Worm (Caenorhabditis elegans): ENCODE measurements around the gene hsp-17.

- no peak for TF ChIP-seq tab-1 (GFP tag; IDR thresholded peaks at IDR 0.05)
- no peak for TF ChIP-seq flt-1 (GFP tag; IDR thresholded peaks at IDR 0.05)
- no peak for TF ChIP-seq ztf-23 (GFP tag; IDR thresholded peaks at IDR 0.05)
- TF ChIP-seq med-1 (GFP tag; optimal IDR thresholded peaks at IDR 0.05; ENCODE audit: insufficient read depth) = no peak
- no peak for TF ChIP-seq ref-1 (GFP tag; conservative IDR thresholded peaks at IDR 0.05)
- TF ChIP-seq klf-2 (GFP tag; conservative IDR thresholded peaks at IDR 0.05) = no peak
- TF ChIP-seq T22C8.4 (GFP tag; IDR thresholded peaks at IDR 0.05) = no peak
- TF ChIP-seq ztf-29 (GFP tag; IDR thresholded peaks at IDR 0.05) = no peak
- no peak for TF ChIP-seq cog-1 (tag; optimal IDR thresholded peaks at IDR 0.05)
Measured at ce11 chrV:8409594-8409993, 23.9 kb upstream of the hsp-17 start.
